Worm (Caenorhabditis elegans): Measurements from ENCODE around the gene cul-6.
A peak's percentile ranks its signal among the peaks of the same experiment; 100 is the strongest.

Gene cul-6

DNA sequence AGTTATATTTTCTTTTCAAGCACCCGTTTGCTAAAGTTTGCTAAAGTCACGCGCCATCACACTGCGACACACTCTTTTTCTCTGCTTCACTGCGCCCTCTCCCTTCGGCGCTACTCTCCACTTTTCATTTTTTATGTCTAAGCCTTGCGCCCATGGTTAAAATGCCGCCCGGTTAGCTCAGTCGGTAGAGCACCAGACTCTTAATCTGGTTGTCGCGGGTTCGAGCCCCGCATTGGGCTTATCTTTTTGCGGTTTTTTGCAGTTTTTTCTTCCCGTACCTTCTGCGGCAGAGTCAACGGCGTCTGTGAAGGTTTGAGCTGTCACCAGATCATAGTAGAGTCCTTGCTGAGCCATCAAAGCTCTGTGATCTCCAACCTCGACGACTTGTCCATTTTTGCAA is 4.3 kb upstream of the cul-6 start (continued):
- TF ChIP-seq hif-1 (tag; optimal IDR thresholded peaks at IDR 0.05): peak; percentile 4 to 86
- TF ChIP-seq F10B5.3 (tag; optimal IDR thresholded peaks at IDR 0.05): peak; percentile 35
- peak; percentile 97 for TF ChIP-seq hmg-1.1 (GFP tag; IDR thresholded peaks at IDR 0.05)
- TF ChIP-seq daf-8 (GFP tag; IDR thresholded peaks at IDR 0.05): 0 out of 2 replicates have a peak, but pooled peaks have one; percentile 69
- TF ChIP-seq arid-1 (GFP tag; conservative IDR thresholded peaks at IDR 0.05): peak; percentile 87
- TF ChIP-seq dmd-6 (GFP tag; IDR thresholded peaks at IDR 0.05): peak; percentile 79
- no peak for TF ChIP-seq ama-1 (optimal IDR thresholded peaks at IDR 0.05)
- peak; percentile 75 for TF ChIP-seq mep-1 (tag; optimal IDR thresholded peaks at IDR 0.05)
- TF ChIP-seq unc-62 (GFP tag; optimal IDR thresholded peaks at IDR 0.05 in 1 of 2): no peak
- TF ChIP-seq unc-62 (tag; optimal IDR thresholded peaks at IDR 0.05): no peak
- peak; percentile 94 for TF ChIP-seq pha-4 (GFP tag; IDR thresholded peaks at IDR 0.05)
- no peak for TF ChIP-seq pha-4 (tag; optimal IDR thresholded peaks at IDR 0.05)
- TF ChIP-seq dmd-8 (GFP tag; IDR thresholded peaks at IDR 0.05): peak; percentile 86
- TF ChIP-seq nhr-11 (tag; optimal IDR thresholded peaks at IDR 0.05): peak; percentile 22
- peak; percentile 79 for TF ChIP-seq T26A8.4 (GFP tag; IDR thresholded peaks at IDR 0.05)
- no peak for TF ChIP-seq aly-2 (tag; optimal IDR thresholded peaks at IDR 0.05)
- peak; percentile 79 for TF ChIP-seq F26F4.8 (GFP tag; conservative IDR thresholded peaks at IDR 0.05)
- peak; percentile 84 for TF ChIP-seq dmd-9 (GFP tag; IDR thresholded peaks at IDR 0.05)
- no peak for TF ChIP-seq egl-27 (tag; optimal IDR thresholded peaks at IDR 0.05)
- TF ChIP-seq Y75B8A.6 (GFP tag; IDR thresholded peaks at IDR 0.05): no peak
- TF ChIP-seq mdt-29 (GFP tag; IDR thresholded peaks at IDR 0.05): peak; percentile 80; the same call in 1 of the 2 replicates
- TF ChIP-seq fkh-10 (GFP tag; optimal IDR thresholded peaks at IDR 0.05): peak; percentile 26
- peak; percentile 13 for TF ChIP-seq lir-3 (tag; optimal IDR thresholded peaks at IDR 0.05)
- peak; percentile 44 for TF ChIP-seq zfp-2 (tag; optimal IDR thresholded peaks at IDR 0.05)
- peak; percentile 88 for TF ChIP-seq snpc-1.2 (GFP tag; IDR thresholded peaks at IDR 0.05)
- no peak for TF ChIP-seq ztf-11 (tag; optimal IDR thresholded peaks at IDR 0.05)
- peak; percentile 83 for TF ChIP-seq rbr-2 (tag; optimal IDR thresholded peaks at IDR 0.05)
- TF ChIP-seq D1046.2 (GFP tag; IDR thresholded peaks at IDR 0.05): peak; percentile 90
- TF ChIP-seq jun-1 (tag; optimal IDR thresholded peaks at IDR 0.05): no peak
- peak; percentile 68 for TF ChIP-seq hlh-11 (tag; optimal IDR thresholded peaks at IDR 0.05)
- peak; percentile 74 for TF ChIP-seq lin-1 (GFP tag; IDR thresholded peaks at IDR 0.05)
- peak; percentile 72; the same call in 1 of the 2 replicates for TF ChIP-seq F44E2.7 (GFP tag; IDR thresholded peaks at IDR 0.05)
- peak; percentile 38 for TF ChIP-seq dpl-1 (GFP tag; optimal IDR thresholded peaks at IDR 0.05)
- peak; percentile 56 for TF ChIP-seq dve-1 (tag; optimal IDR thresholded peaks at IDR 0.05; ENCODE audit: insufficient read depth)
- no peak for TF ChIP-seq nhr-25 (tag; optimal IDR thresholded peaks at IDR 0.05; ENCODE audit: borderline replicate concordance, insufficient read depth)
- peak; percentile 10 for TF ChIP-seq ztf-7 (tag; optimal IDR thresholded peaks at IDR 0.05)
- peak; percentile 62 for TF ChIP-seq mxl-2 (GFP tag; conservative IDR thresholded peaks at IDR 0.05)
- no peak for TF ChIP-seq ceh-62 (tag; optimal IDR thresholded peaks at IDR 0.05)

DNA sequence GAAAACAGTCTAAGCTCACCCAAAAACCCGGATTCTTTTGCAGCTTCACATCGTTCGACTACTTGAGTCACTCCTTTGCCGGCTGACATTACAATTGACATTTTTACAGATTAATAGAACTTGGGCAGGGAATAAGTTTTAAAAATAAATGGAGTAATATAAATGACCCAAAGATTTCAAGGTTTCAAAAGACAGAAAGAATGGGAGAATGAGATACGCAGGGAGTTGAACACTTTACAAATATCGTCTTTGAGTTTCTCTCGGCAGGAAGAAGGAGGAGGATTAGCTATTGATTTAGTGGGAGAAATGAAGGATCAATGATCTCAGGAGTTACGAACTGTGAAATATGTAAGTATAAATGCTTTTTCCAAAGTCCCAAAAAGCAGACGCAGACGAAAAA is 4.3 kb downstream of the cul-6 start, which contains the start of gene K08E7.8:
K08E7.8 (minus strand) TSS at position 101 of the 400 bp plus-strand sequence.
- TF ChIP-seq F37D6.2 (tag; optimal IDR thresholded peaks at IDR 0.05) (no peak), ama-1 (optimal IDR thresholded peaks at IDR 0.05) (no peak), cey-2 (tag; optimal IDR thresholded peaks at IDR 0.05; ENCODE audit: borderline replicate concordance, insufficient read depth) (no peak), lsy-2 (tag; optimal IDR thresholded peaks at IDR 0.05) (no peak), F10B5.3 (tag; optimal IDR thresholded peaks at IDR 0.05) (no peak), nhr-102 (tag; optimal IDR thresholded peaks at IDR 0.05) (no peak), mxl-3 (GFP tag; optimal IDR thresholded peaks at IDR 0.05) (no peak), egl-43 (GFP tag; IDR thresholded peaks at IDR 0.05) (no peak), ztf-11 (tag; optimal IDR thresholded peaks at IDR 0.05) (no peak), lim-7 (GFP tag; IDR thresholded peaks at IDR 0.05) (no peak)

Measured in whole organism, L4 larva.